Worm (Caenorhabditis elegans): ENCODE results near the gene C13F10.7.

DNA sequence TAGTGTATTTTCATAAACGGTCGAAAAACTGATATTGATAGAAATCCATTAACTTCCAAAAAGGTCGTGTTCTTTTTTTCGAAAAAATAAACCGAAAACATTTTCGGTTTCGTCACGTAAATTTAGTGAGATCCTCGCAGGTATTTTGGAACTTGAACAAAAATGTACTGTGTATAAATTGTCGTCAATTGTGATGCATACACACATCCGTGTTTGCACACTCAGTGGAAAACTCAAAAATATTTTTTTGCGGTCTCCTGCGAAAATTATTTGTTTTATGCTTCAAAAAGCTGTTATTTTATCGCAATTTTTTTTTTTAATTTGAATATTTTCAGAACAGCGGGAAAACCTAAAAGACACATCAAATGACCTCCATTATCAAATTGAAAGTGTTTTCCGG, 44.2 kb downstream of the C13F10.7 start, which contains the start of gene cpsf-2:
- TF ChIP-seq nhr-12 (tag; optimal IDR thresholded peaks at IDR 0.05) (no peak), tbx-8 (GFP tag; optimal IDR thresholded peaks at IDR 0.05) (no peak), unc-62 (GFP tag; optimal IDR thresholded peaks at IDR 0.05) (no peak), ztf-11 (tag; optimal IDR thresholded peaks at IDR 0.05) (no peak), mab-5 (tag; optimal IDR thresholded peaks at IDR 0.05) (no peak), mls-2 (tag; optimal IDR thresholded peaks at IDR 0.05) (no peak), nhr-237 (tag; optimal IDR thresholded peaks at IDR 0.05) (peak; percentile 9), cnd-1 (tag; optimal IDR thresholded peaks at IDR 0.05) (no peak), nhr-28 (tag; optimal IDR thresholded peaks at IDR 0.05) (no peak), blmp-1 (tag; optimal IDR thresholded peaks at IDR 0.05) (no peak), nhr-76 (tag; optimal IDR thresholded peaks at IDR 0.05) (no peak)
